Worm (Caenorhabditis elegans): Measurements from ENCODE around the gene H43E16.1.
A peak's percentile ranks its signal among the peaks of the same experiment; 100 is the strongest.

The H43E16.1 gene

DNA sequence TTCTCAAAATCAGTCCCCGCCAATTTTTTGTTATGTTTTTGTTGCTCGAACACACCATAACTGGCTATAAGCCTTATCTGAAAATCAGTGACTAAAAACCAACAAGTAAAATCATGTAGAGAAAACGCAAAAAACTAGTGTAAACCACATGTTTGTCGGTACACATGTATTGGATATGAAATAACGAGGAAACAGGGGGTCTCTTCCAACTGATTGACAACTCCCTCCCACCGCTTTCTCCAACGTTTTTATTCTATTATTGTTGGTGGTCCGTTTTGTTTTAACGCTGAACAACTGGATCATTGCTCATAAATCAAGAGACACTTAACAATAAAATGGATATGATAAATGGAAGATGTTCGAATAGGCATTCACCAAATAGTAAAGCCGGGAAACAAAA, 52.7 kb downstream of the H43E16.1 start:
- no peak for TF ChIP-seq nhr-10 (tag; optimal IDR thresholded peaks at IDR 0.05)
- TF ChIP-seq unc-39 (tag; optimal IDR thresholded peaks at IDR 0.05): no peak
- peak in 1 of 2 experiments; percentile 69 for TF ChIP-seq unc-62 (GFP tag; optimal IDR thresholded peaks at IDR 0.05 in 1 of 2)
- no peak for TF ChIP-seq unc-62 (tag; optimal IDR thresholded peaks at IDR 0.05)
